Worm (Caenorhabditis elegans) whole organism, L3 larva: ENCODE results near the gene crh-1.

Source experiments
- nfya-1 ChIP-seq: sonication (generic microtip); optimal IDR thresholded peaks from 2 replicates; lab custom pipeline; 2017; ENCODE audit warnings: missing genetic modification characterization, mild to moderate bottlenecking, missing compliant biosample characterization, antibody characterized with exemption, moderate library complexity; ENCODE audit not compliant: insufficient read depth
- nhr-67 ChIP-seq: fragments of 150-350 bp; optimal IDR thresholded peaks from 2 replicates; lab custom pipeline; 2014; ENCODE audit warnings: missing biosample characterization, missing genetic modification characterization
- tbx-2 ChIP-seq: sonication (generic microtip); optimal IDR thresholded peaks from 2 replicates; lab custom pipeline; 2016; ENCODE audit warnings: mild to moderate bottlenecking, missing genetic modification characterization, missing compliant biosample characterization
- ztf-11 ChIP-seq: fragments of 150-350 bp; optimal IDR thresholded peaks from 2 replicates; lab custom pipeline; 2014; ENCODE audit warnings: missing biosample characterization, missing genetic modification characterization

ce11 chrIII:11731491-11731890, 73.9 kb downstream of the crh-1 start:
- TF ChIP-seq ztf-11 (no peak), nhr-67 (tag; lab: Kevin White, UChicago) (no peak), tbx-2 (no peak), nfya-1 (no peak)
